Fruit fly (Drosophila melanogaster) whole organism, embryonic: ENCODE measurements around the gene Dph3.

Source experiments
- Awh ChIP-seq: fragments of 200-800 bp; sonication (Bioruptor generic); IDR thresholded peaks from 2 replicates; pipeline ENCODE4, ENCODE4 v1.3.6; 2022; ENCODE audit warnings: missing biosample characterization, missing genetic modification characterization
- CG1233 ChIP-seq: fragments of 200-800 bp; sonication (Bioruptor generic); optimal IDR thresholded peaks from 4 replicates; lab custom pipeline; 2018; ENCODE audit warnings: missing biosample characterization, mild to moderate bottlenecking, missing genetic modification characterization
- CG12744 ChIP-seq: fragments of 200-800 bp; sonication (Bioruptor generic); optimal IDR thresholded peaks from 2 replicates; lab custom pipeline; 2016; ENCODE audit warnings: missing biosample characterization, missing genetic modification characterization
- CG14014 ChIP-seq: fragments of 200-800 bp; sonication (Bioruptor generic); IDR thresholded peaks from 2 replicates; pipeline ENCODE4 v1.3.6; 2022; ENCODE audit warnings: missing biosample characterization, missing genetic modification characterization
- CG14710 ChIP-seq: fragments of 200-800 bp; sonication (Bioruptor generic); optimal IDR thresholded peaks from 3 replicates; lab custom pipeline; 2019; ENCODE audit warnings: missing biosample characterization, mild to moderate bottlenecking, missing genetic modification characterization, moderate library complexity
- CG14860 ChIP-seq: fragments of 200-800 bp; sonication (Bioruptor generic); IDR thresholded peaks from 3 replicates; pipeline ENCODE4 v1.3.6; 2022; ENCODE audit warnings: missing biosample characterization, missing genetic modification characterization; ENCODE audit not compliant: partially characterized antibody
- CG16813 ChIP-seq: fragments of 200-800 bp; sonication (Bioruptor generic); IDR thresholded peaks from 3 replicates; pipeline ENCODE4 v1.3.6; 2022; ENCODE audit warnings: missing biosample characterization, missing genetic modification characterization; ENCODE audit not compliant: partially characterized antibody
- CG17186 ChIP-seq: fragments of 200-800 bp; sonication (Bioruptor generic); optimal IDR thresholded peaks from 3 replicates; lab custom pipeline; 2017; ENCODE audit warnings: missing biosample characterization, missing genetic modification reagents, missing genetic modification characterization
- CG17385 ChIP-seq: fragments of 200-800 bp; sonication (Bioruptor generic); optimal IDR thresholded peaks from 3 replicates; lab custom pipeline; 2018; ENCODE audit warnings: missing biosample characterization, mild to moderate bottlenecking, missing genetic modification characterization
- CG2678 ChIP-seq: fragments of 200-800 bp; sonication (Bioruptor generic); optimal IDR thresholded peaks from 3 replicates; lab custom pipeline; 2019; ENCODE audit warnings: missing biosample characterization, mild to moderate bottlenecking, missing genetic modification characterization, moderate library complexity
- CG30403 ChIP-seq: fragments of 200-800 bp; sonication (Bioruptor generic); optimal IDR thresholded peaks from 3 replicates; lab custom pipeline; 2016; ENCODE audit warnings: missing biosample characterization, missing genetic modification characterization
- CG31365 ChIP-seq: fragments of 200-800 bp; sonication (Bioruptor generic); optimal IDR thresholded peaks from 2 replicates; lab custom pipeline; 2018; ENCODE audit warnings: missing biosample characterization, mild to moderate bottlenecking, missing genetic modification characterization
- CG3281 ChIP-seq: fragments of 200-800 bp; sonication (Bioruptor generic); optimal IDR thresholded peaks from 3 replicates; lab custom pipeline; 2017; ENCODE audit warnings: missing biosample characterization, mild to moderate bottlenecking, missing genetic modification characterization
- CG3407 ChIP-seq: fragments of 200-800 bp; sonication (Bioruptor generic); optimal IDR thresholded peaks from 2 replicates; lab custom pipeline; 2018; ENCODE audit warnings: missing biosample characterization, mild to moderate bottlenecking, missing genetic modification characterization
- CG4820 ChIP-seq: fragments of 200-800 bp; sonication (Bioruptor generic); optimal IDR thresholded peaks from 3 replicates; lab custom pipeline; 2016; ENCODE audit warnings: missing biosample characterization, missing genetic modification characterization
- CG7372 ChIP-seq: fragments of 200-800 bp; sonication (Bioruptor generic); IDR thresholded peaks from 2 replicates; pipeline ENCODE4 v1.3.6; 2022; ENCODE audit warnings: missing biosample characterization, missing genetic modification characterization
- CG7556 ChIP-seq: fragments of 200-800 bp; sonication (Bioruptor generic); optimal IDR thresholded peaks from 2 replicates; lab custom pipeline; 2017; ENCODE audit warnings: missing biosample characterization, mild to moderate bottlenecking, missing genetic modification characterization
- CG7963 ChIP-seq: fragments of 200-800 bp; sonication (Bioruptor generic); IDR thresholded peaks from 3 replicates; pipeline ENCODE4 v1.3.6; 2022; ENCODE audit warnings: missing biosample characterization, missing genetic modification characterization; ENCODE audit not compliant: partially characterized antibody
- CG9797 ChIP-seq: fragments of 200-800 bp; sonication (Bioruptor generic); optimal IDR thresholded peaks from 3 replicates; lab custom pipeline; 2018; ENCODE audit warnings: missing biosample characterization, mild to moderate bottlenecking, missing genetic modification characterization
- CG9817 ChIP-seq: fragments of 200-800 bp; sonication (Bioruptor generic); optimal IDR thresholded peaks from 2 replicates; lab custom pipeline; 2018; ENCODE audit warnings: missing biosample characterization, mild to moderate bottlenecking, missing genetic modification characterization, moderate library complexity
- Dip3 ChIP-seq: fragments of 200-800 bp; sonication (Bioruptor generic); optimal IDR thresholded peaks from 3 replicates; lab custom pipeline; 2016; ENCODE audit warnings: missing biosample characterization, missing genetic modification characterization
- Gug ChIP-seq: fragments of 200-800 bp; sonication (Bioruptor generic); IDR thresholded peaks from 4 replicates; pipeline ENCODE4 v1.3.6; 2022; ENCODE audit warnings: missing biosample characterization, missing genetic modification characterization
- H2.0 ChIP-seq: fragments of 200-800 bp; sonication (Bioruptor generic); IDR thresholded peaks from 2 replicates; pipeline ENCODE4 v1.3.6; 2022; ENCODE audit warnings: missing biosample characterization, missing genetic modification characterization
- HLH4C ChIP-seq: fragments of 200-800 bp; sonication (Bioruptor generic); IDR thresholded peaks from 3 replicates; pipeline ENCODE4 v1.3.6; 2022; ENCODE audit warnings: missing biosample characterization, missing genetic modification characterization; ENCODE audit not compliant: partially characterized antibody
- HmgZ ChIP-seq: fragments of 200-800 bp; sonication (Bioruptor generic); optimal IDR thresholded peaks from 2 replicates; lab custom pipeline; 2018; ENCODE audit warnings: missing biosample characterization, mild to moderate bottlenecking, missing genetic modification characterization
- Max ChIP-seq: fragments of 200-800 bp; sonication (Bioruptor generic); optimal IDR thresholded peaks from 2 replicates; lab custom pipeline; 2016; ENCODE audit warnings: missing biosample characterization, mild to moderate bottlenecking, missing genetic modification characterization
- Mes4 ChIP-seq: fragments of 200-800 bp; sonication (Bioruptor generic); optimal IDR thresholded peaks from 2 replicates; lab custom pipeline; 2016; ENCODE audit warnings: missing biosample characterization, missing genetic modification characterization
- PHDP ChIP-seq: fragments of 200-800 bp; sonication (Bioruptor generic); optimal IDR thresholded peaks from 3 replicates; lab custom pipeline; 2018; ENCODE audit warnings: missing biosample characterization, mild to moderate bottlenecking, missing genetic modification characterization, moderate library complexity
- Sox100B ChIP-seq: fragments of 200-800 bp; sonication (Bioruptor generic); optimal IDR thresholded peaks from 3 replicates; lab custom pipeline; 2018; ENCODE audit warnings: missing biosample characterization, mild to moderate bottlenecking, missing genetic modification characterization
- Taf1 ChIP-seq: fragments of 200-800 bp; sonication (Bioruptor generic); IDR thresholded peaks from 2 replicates; pipeline ENCODE4 v1.3.6; 2022; ENCODE audit warnings: missing biosample characterization, missing genetic modification characterization
- ash1 ChIP-seq: fragments of 200-800 bp; sonication (Bioruptor generic); optimal IDR thresholded peaks from 2 replicates; lab custom pipeline; 2018; ENCODE audit warnings: missing biosample characterization, mild to moderate bottlenecking, missing genetic modification characterization
- chinmo ChIP-seq: fragments of 200-800 bp; sonication (Bioruptor generic); IDR thresholded peaks from 4 replicates; pipeline ENCODE4 v1.3.6; 2022; ENCODE audit warnings: missing biosample characterization, missing genetic modification characterization; ENCODE audit not compliant: partially characterized antibody
- chn ChIP-seq: fragments of 200-800 bp; sonication (Bioruptor generic); optimal IDR thresholded peaks from 2 replicates; lab custom pipeline; 2016; ENCODE audit warnings: missing biosample characterization, missing genetic modification characterization
- croc ChIP-seq: fragments of 200-800 bp; sonication (Bioruptor generic); conservative IDR thresholded peaks from 3 replicates; pipeline ENCODE4 v1.3.6; 2022; ENCODE audit warnings: missing biosample characterization, missing genetic modification characterization
- en ChIP-seq: fragments of 200-800 bp; sonication (Bioruptor generic); optimal IDR thresholded peaks from 2 replicates; lab custom pipeline; 2016; ENCODE audit warnings: missing biosample characterization, missing genetic modification characterization
- esg ChIP-seq: fragments of 200-800 bp; sonication (Bioruptor generic); conservative IDR thresholded peaks from 2 replicates; pipeline ENCODE4 v1.3.6; 2022; ENCODE audit warnings: missing biosample characterization, missing genetic modification characterization
- gce ChIP-seq: fragments of 200-800 bp; sonication (Bioruptor generic); IDR thresholded peaks from 3 replicates; pipeline ENCODE4 v1.3.6; 2022; ENCODE audit warnings: missing biosample characterization, missing genetic modification characterization
- gcm2 ChIP-seq: fragments of 200-800 bp; sonication (Bioruptor generic); optimal IDR thresholded peaks from 2 replicates; lab custom pipeline; 2016; ENCODE audit warnings: missing biosample characterization, missing genetic modification characterization
- gem ChIP-seq: fragments of 200-800 bp; sonication (Bioruptor generic); optimal IDR thresholded peaks from 2 replicates; lab custom pipeline; 2019; ENCODE audit warnings: missing biosample characterization, mild to moderate bottlenecking, missing genetic modification characterization, moderate library complexity
- grn ChIP-seq: fragments of 200-800 bp; sonication (Bioruptor generic); optimal IDR thresholded peaks from 3 replicates; lab custom pipeline; 2017; ENCODE audit warnings: missing biosample characterization, missing genetic modification characterization
- hth ChIP-seq: fragments of >200 bp; optimal IDR thresholded peaks from 2 replicates; lab custom pipeline; 2017; ENCODE audit warnings: inconsistent platforms
- kah ChIP-seq: fragments of 200-800 bp; sonication (Bioruptor generic); optimal IDR thresholded peaks from 2 replicates; lab custom pipeline; 2018; ENCODE audit warnings: missing biosample characterization, mild to moderate bottlenecking, missing genetic modification characterization
- rib ChIP-seq: fragments of 200-800 bp; sonication (Bioruptor generic); IDR thresholded peaks from 2 replicates; pipeline ENCODE4 v1.3.6; 2022; ENCODE audit warnings: missing biosample characterization, missing genetic modification characterization
- scrt ChIP-seq: fragments of 200-800 bp; sonication (Bioruptor generic); optimal IDR thresholded peaks from 2 replicates; lab custom pipeline; 2018; ENCODE audit warnings: missing biosample characterization, mild to moderate bottlenecking, missing genetic modification characterization, moderate library complexity
- sob ChIP-seq: fragments of 200-800 bp; sonication (Bioruptor generic); IDR thresholded peaks from 2 replicates; pipeline ENCODE4 v1.3.6; 2022; ENCODE audit warnings: missing biosample characterization, missing genetic modification characterization
- tap ChIP-seq: fragments of 200-800 bp; optimal IDR thresholded peaks from 3 replicates; lab custom pipeline; 2019; ENCODE audit warnings: missing biosample characterization, mild to moderate bottlenecking, missing genetic modification characterization, moderate library complexity
- wdn ChIP-seq: fragments of 200-800 bp; sonication (Bioruptor generic); IDR thresholded peaks from 2 replicates; pipeline ENCODE4 v1.3.6; 2022; ENCODE audit warnings: missing biosample characterization, missing genetic modification characterization
- wor ChIP-seq: fragments of 200-800 bp; sonication (Bioruptor generic); IDR thresholded peaks from 2 replicates; pipeline ENCODE4 v1.3.6; 2022; ENCODE audit warnings: missing biosample characterization, missing genetic modification characterization
- yki ChIP-seq: fragments of >200 bp; optimal IDR thresholded peaks from 3 replicates; lab custom pipeline; 2018

The Dph3 gene

dm6 chr3R:11211291-11212061, 20.2 kb upstream of the Dph3 start (continued):
- TF ChIP-seq CG7963 (no peak), Taf1 (no peak; the same call in 1 of the 2 replicates), croc (GFP tag; lab: Robert Waterston, UW) (peak; percentile 17; the same call in 1 of the 3 replicates), CG4820 (GFP tag; lab: Kevin White, UChicago) (peak; percentile 83), CG31365 (tag; lab: Kevin White, UChicago) (no peak), Sox100B (GFP tag; lab: Kevin White, UChicago) (peak; percentile 53), CG2678 (peak; percentile 76), chinmo (GFP tag; lab: Robert Waterston, UW) (peak; percentile 83; the same call in 3 of the 4 replicates), en (no peak), H2.0 (GFP tag; lab: Robert Waterston, UW) (peak; percentile 64), CG3281 (GFP tag; lab: Kevin White, UChicago) (peak; percentile 63), Awh (0 out of 2 replicates have a peak, but pooled peaks have one; percentile 11), CG17385 (GFP tag; lab: Kevin White, UChicago) (peak; percentile 64), Max (GFP tag; lab: Kevin White, UChicago) (peak; percentile 73), gem (tag; lab: Kevin White, UChicago) (peak; percentile 80), sob (GFP tag; lab: Robert Waterston, UW) (peak; percentile 69), esg (GFP tag; lab: Robert Waterston, UW) (peak; percentile 52), ash1 (GFP tag; lab: Kevin White, UChicago) (no peak), CG9797 (GFP tag; lab: Kevin White, UChicago) (peak; percentile 10), CG14860 (GFP tag; lab: Robert Waterston, UW) (no peak), gce (no peak), HmgZ (tag; lab: Kevin White, UChicago) (peak; percentile 63), CG14710 (tag; lab: Kevin White, UChicago) (peak; percentile 40), grn (GFP tag; lab: Kevin White, UChicago) (no peak), rib (GFP tag; lab: Robert Waterston, UW) (peak; percentile 65; the same call in 1 of the 2 replicates), scrt (GFP tag; lab: Kevin White, UChicago) (peak; percentile 99), CG12744 (peak; percentile 64), CG9817 (tag; lab: Kevin White, UChicago) (peak; percentile 65), tap (tag; lab: Kevin White, UChicago) (peak; percentile 45), CG30403 (peak; percentile 88), CG1233 (peak; percentile 56), yki (no peak), HLH4C (GFP tag; lab: Robert Waterston, UW) (0 out of 3 replicates have a peak, but pooled peaks have one; percentile 24), Dip3 (GFP tag; lab: Kevin White, UChicago) (peak; percentile 65), Gug (GFP tag; lab: Robert Waterston, UW) (peak; percentile 87), kah (GFP tag; lab: Kevin White, UChicago) (peak; percentile 87), wdn (peak; percentile 57), CG7556 (GFP tag; lab: Kevin White, UChicago) (peak; percentile 65), CG3407 (peak; percentile 41), CG17186 (GFP tag; lab: Kevin White, UChicago) (no peak), hth (lab: Kevin White, UChicago) (no peak), wor (peak; percentile 30; the same call in 1 of the 2 replicates), CG14014 (peak; percentile 80), chn (GFP tag; lab: Kevin White, UChicago) (peak; percentile 57), gcm2 (GFP tag; lab: Kevin White, UChicago) (peak; percentile 18), PHDP (peak; percentile 61), CG7372 (GFP tag; lab: Robert Waterston, UW) (peak; percentile 55; the same call in 1 of the 2 replicates), CG16813 (GFP tag; lab: Robert Waterston, UW) (no peak), Mes4 (peak; percentile 54)
